Worm (Caenorhabditis elegans) whole organism, young adult: ENCODE results near the gene lgc-49.

Source experiments
- B0019.2 ChIP-seq: fragments of 200-800 bp; sonication (Bioruptor generic); conservative IDR thresholded peaks from 2 replicates; pipeline ENCODE4 v1.3.6; 2022; ENCODE audit warnings: missing genetic modification reagents, missing genetic modification characterization, missing compliant biosample characterization
- B0035.1 ChIP-seq: sonication (generic microtip); optimal IDR thresholded peaks from 2 replicates; lab custom pipeline; 2016; ENCODE audit warnings: missing genetic modification characterization, mild to moderate bottlenecking, missing compliant biosample characterization, missing genotype, missing genetic modification reagents
- C17E4.6 ChIP-seq: fragments of 200-800 bp; sonication (Bioruptor generic); IDR thresholded peaks from 2 replicates; pipeline ENCODE4 v1.3.6; 2022; ENCODE audit warnings: missing genetic modification reagents, missing genetic modification characterization, missing compliant biosample characterization
- D2030.7 ChIP-seq: fragments of 200-800 bp; sonication (Bioruptor generic); IDR thresholded peaks from 2 replicates; pipeline ENCODE4 v1.3.6; 2022; ENCODE audit warnings: missing genetic modification reagents, missing genetic modification characterization, missing compliant biosample characterization
- F10E7.11 ChIP-seq: sonication (generic microtip); optimal IDR thresholded peaks from 2 replicates; lab custom pipeline; 2017; ENCODE audit warnings: mild to moderate bottlenecking, missing genetic modification characterization, moderate library complexity, missing compliant biosample characterization
- F33H1.4 ChIP-seq: fragments of 200-800 bp; sonication (Bioruptor generic); IDR thresholded peaks from 2 replicates; pipeline ENCODE4 v1.3.6; 2022; ENCODE audit warnings: missing genetic modification reagents, missing genetic modification characterization, missing compliant biosample characterization
- K11D2.4 ChIP-seq: fragments of 200-800 bp; sonication (Bioruptor generic); IDR thresholded peaks from 2 replicates; pipeline ENCODE4 v1.3.6; 2022; ENCODE audit warnings: missing genetic modification reagents, missing genetic modification characterization, missing compliant biosample characterization
- K12H6.12 ChIP-seq: fragments of 200-800 bp; sonication (Bioruptor generic); optimal IDR thresholded peaks from 2 replicates; lab custom pipeline; 2018; ENCODE audit warnings: mild to moderate bottlenecking, missing genetic modification characterization, missing compliant biosample characterization
- T07F8.4 ChIP-seq: sonication (generic microtip); optimal IDR thresholded peaks from 2 replicates; lab custom pipeline; 2016; ENCODE audit warnings: mild to moderate bottlenecking, missing genetic modification characterization, moderate library complexity, missing compliant biosample characterization
- Y67H2A.10 ChIP-seq: fragments of 200-800 bp; sonication (Bioruptor generic); conservative IDR thresholded peaks from 2 replicates; pipeline ENCODE4 v1.3.6; 2022; ENCODE audit warnings: missing genetic modification reagents, missing genetic modification characterization, missing compliant biosample characterization
- Y79H2A.3 ChIP-seq: fragments of 200-800 bp; sonication (Bioruptor generic); conservative IDR thresholded peaks from 2 replicates; pipeline ENCODE4 v1.3.6; 2022; ENCODE audit warnings: missing genetic modification reagents, missing genetic modification characterization, missing compliant biosample characterization
- Y95B8A.8 ChIP-seq: fragments of 200-800 bp; sonication (Bioruptor generic); IDR thresholded peaks from 2 replicates; pipeline ENCODE4 v1.3.6; 2022; ENCODE audit warnings: missing genetic modification reagents, missing genetic modification characterization, missing compliant biosample characterization
- ZK185.1 ChIP-seq: sonication (generic microtip); optimal IDR thresholded peaks from 2 replicates; lab custom pipeline; 2016; ENCODE audit warnings: mild to moderate bottlenecking, missing genetic modification characterization, missing compliant biosample characterization; ENCODE audit not compliant: poor library complexity, severe bottlenecking
- ama-1 ChIP-seq, 3 experiments: fragments of 150-350 bp in 1 of 3; sonication (generic microtip) in 2 of 3; optimal IDR thresholded peaks; 2 replicates each; lab custom pipeline; 2014 to 2018; ENCODE audit warnings: missing biosample characterization in 2 of 3, missing genetic modification characterization in 2 of 3, missing genetic modification reagents in 2 of 3
- atf-7 ChIP-seq: sonication (generic microtip); optimal IDR thresholded peaks from 2 replicates; lab custom pipeline; 2017; ENCODE audit warnings: mild to moderate bottlenecking, missing genetic modification characterization, missing compliant biosample characterization
- bed-1 ChIP-seq: fragments of 200-800 bp; sonication (Bioruptor generic); IDR thresholded peaks from 2 replicates; pipeline ENCODE4 v1.3.6; 2022; ENCODE audit warnings: missing genetic modification reagents, missing genetic modification characterization, missing compliant biosample characterization
- bed-2 ChIP-seq: fragments of 200-800 bp; sonication (Bioruptor generic); IDR thresholded peaks from 2 replicates; pipeline ENCODE4 v1.3.6; 2022; ENCODE audit warnings: missing genetic modification reagents, missing genetic modification characterization, missing compliant biosample characterization
- cebp-1 ChIP-seq, 2 experiments: fragments of 200-800 bp in 1 of 2; sonication (Bioruptor generic) in 1 of 2; sonication (generic microtip) in 1 of 2; IDR thresholded peaks in 1 of 2; optimal IDR thresholded peaks in 1 of 2; 2 replicates each; pipeline versions ENCODE4 v1.3.6 to Lab custom; 2017 to 2022; ENCODE audit warnings: missing compliant biosample characterization in 2 of 2, missing genetic modification characterization in 2 of 2, mild to moderate bottlenecking in 1 of 2, missing genetic modification reagents in 1 of 2, moderate library complexity in 1 of 2
- ceh-100 ChIP-seq: fragments of 200-800 bp; sonication (Bioruptor generic); IDR thresholded peaks from 2 replicates; pipeline ENCODE4 v1.3.6; 2022; ENCODE audit warnings: missing genetic modification reagents, missing genetic modification characterization, missing compliant biosample characterization
- ceh-27 ChIP-seq: fragments of 200-800 bp; sonication (Bioruptor generic); optimal IDR thresholded peaks from 2 replicates; lab custom pipeline; 2018; ENCODE audit warnings: mild to moderate bottlenecking, missing genetic modification characterization, moderate library complexity, missing compliant biosample characterization
- efl-1 ChIP-seq: fragments of 150-350 bp; optimal IDR thresholded peaks from 2 replicates; lab custom pipeline; 2014; ENCODE audit warnings: missing biosample characterization, missing genetic modification reagents, missing genetic modification characterization
- egrh-3 ChIP-seq: fragments of 200-800 bp; sonication (Bioruptor generic); IDR thresholded peaks from 2 replicates; pipeline ENCODE4 v1.3.6; 2022; ENCODE audit warnings: missing genetic modification reagents, missing genetic modification characterization, missing compliant biosample characterization
- ekl-4 ChIP-seq: fragments of 200-800 bp; sonication (Bioruptor generic); IDR thresholded peaks from 2 replicates; pipeline ENCODE4 v1.3.6; 2022; ENCODE audit warnings: missing genetic modification reagents, missing genetic modification characterization, missing compliant biosample characterization
- gei-17 ChIP-seq: fragments of 200-800 bp; sonication (Bioruptor generic); optimal IDR thresholded peaks from 2 replicates; lab custom pipeline; 2018; ENCODE audit warnings: mild to moderate bottlenecking, missing genetic modification characterization, missing compliant biosample characterization
- hmg-1.2 ChIP-seq: fragments of 200-800 bp; sonication (Bioruptor generic); IDR thresholded peaks from 2 replicates; pipeline ENCODE4 v1.3.6; 2022; ENCODE audit warnings: missing genetic modification reagents, missing genetic modification characterization, missing compliant biosample characterization
- let-607 ChIP-seq, 2 experiments: fragments of 200-800 bp in 1 of 2; sonication (Bioruptor generic) in 1 of 2; sonication (generic microtip) in 1 of 2; optimal IDR thresholded peaks; 2 replicates each; lab custom pipeline; 2016 to 2018; ENCODE audit warnings: mild to moderate bottlenecking in 2 of 2, missing compliant biosample characterization in 2 of 2, missing genetic modification characterization in 2 of 2, moderate library complexity in 2 of 2, missing genotype in 1 of 2
- lin-26 ChIP-seq: fragments of 200-800 bp; sonication (Bioruptor generic); IDR thresholded peaks from 2 replicates; pipeline ENCODE4 v1.3.6; 2022; ENCODE audit warnings: missing genetic modification reagents, missing genetic modification characterization, missing compliant biosample characterization
- lin-40 ChIP-seq: sonication (generic microtip); optimal IDR thresholded peaks from 2 replicates; lab custom pipeline; 2016; ENCODE audit warnings: missing genetic modification characterization, mild to moderate bottlenecking, missing compliant biosample characterization, missing genotype, missing genetic modification reagents
- lin-54 ChIP-seq: fragments of 200-800 bp; sonication (Bioruptor generic); optimal IDR thresholded peaks from 2 replicates; lab custom pipeline; 2018; ENCODE audit warnings: mild to moderate bottlenecking, missing genetic modification characterization, missing compliant biosample characterization
- lir-1 ChIP-seq: fragments of 200-800 bp; sonication (Bioruptor generic); conservative IDR thresholded peaks from 2 replicates; pipeline ENCODE4 v1.3.6; 2022; ENCODE audit warnings: missing genetic modification reagents, missing genetic modification characterization, missing compliant biosample characterization
- lsy-27 ChIP-seq: sonication (generic microtip); optimal IDR thresholded peaks from 2 replicates; lab custom pipeline; 2017; ENCODE audit warnings: missing genetic modification characterization, mild to moderate bottlenecking, missing compliant biosample characterization, antibody characterized with exemption, missing genotype, borderline replicate concordance; ENCODE audit not compliant: insufficient read depth
- madf-3 ChIP-seq: fragments of 200-800 bp; sonication (Bioruptor generic); IDR thresholded peaks from 2 replicates; pipeline ENCODE4 v1.3.6; 2022; ENCODE audit warnings: missing genetic modification reagents, missing genetic modification characterization, missing compliant biosample characterization
- mcd-1 ChIP-seq: fragments of 200-800 bp; sonication (Bioruptor generic); IDR thresholded peaks from 2 replicates; pipeline ENCODE4 v1.3.6; 2022; ENCODE audit warnings: missing genetic modification reagents, missing genetic modification characterization, missing compliant biosample characterization
- mxl-1 ChIP-seq: sonication (generic microtip); optimal IDR thresholded peaks from 2 replicates; lab custom pipeline; 2016; ENCODE audit warnings: missing genetic modification characterization, missing compliant biosample characterization
- nfyb-1 ChIP-seq: fragments of 200-800 bp; sonication (Bioruptor generic); IDR thresholded peaks from 2 replicates; pipeline ENCODE4 v1.3.6; 2022; ENCODE audit warnings: missing genetic modification reagents, missing genetic modification characterization, missing compliant biosample characterization
- nhr-179 ChIP-seq: sonication (generic microtip); optimal IDR thresholded peaks from 2 replicates; lab custom pipeline; 2016; ENCODE audit warnings: mild to moderate bottlenecking, missing genetic modification characterization, missing compliant biosample characterization
- nhr-90 ChIP-seq: sonication (generic microtip); optimal IDR thresholded peaks from 2 replicates; lab custom pipeline; 2016; ENCODE audit warnings: missing genotype, mild to moderate bottlenecking, missing genetic modification characterization, missing compliant biosample characterization
- rcor-1 ChIP-seq: fragments of 200-800 bp; sonication (Bioruptor generic); IDR thresholded peaks from 2 replicates; pipeline ENCODE4 v1.3.6; 2022; ENCODE audit warnings: missing genetic modification reagents, missing genetic modification characterization, missing compliant biosample characterization
- rec-8 ChIP-seq, 2 experiments: sonication (generic microtip); optimal IDR thresholded peaks; 2 replicates each; lab custom pipeline; 2016; ENCODE audit warnings: mild to moderate bottlenecking in 2 of 2, missing genetic modification characterization in 2 of 2, missing genetic modification reagents in 2 of 2, missing genotype in 2 of 2, missing biosample characterization in 1 of 2, missing compliant biosample characterization in 1 of 2, moderate library complexity in 1 of 2
- rpc-1 ChIP-seq, 2 experiments: fragments of 150-350 bp in 1 of 2; sonication (generic microtip) in 1 of 2; optimal IDR thresholded peaks; 2 replicates each; lab custom pipeline; 2014 to 2018; ENCODE audit warnings: missing biosample characterization in 1 of 2, missing genetic modification characterization in 1 of 2, missing genetic modification reagents in 1 of 2, missing genotype in 1 of 2
- somi-1 ChIP-seq: fragments of 200-800 bp; sonication (Bioruptor generic); optimal IDR thresholded peaks from 2 replicates; lab custom pipeline; 2018; ENCODE audit warnings: mild to moderate bottlenecking, missing genetic modification characterization, missing compliant biosample characterization
- sptf-2 ChIP-seq: fragments of 200-800 bp; sonication (Bioruptor generic); optimal IDR thresholded peaks from 2 replicates; lab custom pipeline; 2018; ENCODE audit warnings: mild to moderate bottlenecking, missing genetic modification characterization, missing compliant biosample characterization
- unc-62 ChIP-seq: fragments of 150-350 bp; optimal IDR thresholded peaks from 2 replicates; lab custom pipeline; 2014; ENCODE audit warnings: missing biosample characterization, missing genetic modification reagents, missing genetic modification characterization
- ztf-25 ChIP-seq: fragments of 200-800 bp; sonication (Bioruptor generic); IDR thresholded peaks from 2 replicates; pipeline ENCODE4 v1.3.6; 2022; ENCODE audit warnings: missing genetic modification reagents, missing genetic modification characterization, missing compliant biosample characterization
- ztf-3 ChIP-seq: fragments of 200-800 bp; sonication (Bioruptor generic); optimal IDR thresholded peaks from 2 replicates; lab custom pipeline; 2018; ENCODE audit warnings: mild to moderate bottlenecking, missing genetic modification characterization, missing compliant biosample characterization

The lgc-49 gene

DNA sequence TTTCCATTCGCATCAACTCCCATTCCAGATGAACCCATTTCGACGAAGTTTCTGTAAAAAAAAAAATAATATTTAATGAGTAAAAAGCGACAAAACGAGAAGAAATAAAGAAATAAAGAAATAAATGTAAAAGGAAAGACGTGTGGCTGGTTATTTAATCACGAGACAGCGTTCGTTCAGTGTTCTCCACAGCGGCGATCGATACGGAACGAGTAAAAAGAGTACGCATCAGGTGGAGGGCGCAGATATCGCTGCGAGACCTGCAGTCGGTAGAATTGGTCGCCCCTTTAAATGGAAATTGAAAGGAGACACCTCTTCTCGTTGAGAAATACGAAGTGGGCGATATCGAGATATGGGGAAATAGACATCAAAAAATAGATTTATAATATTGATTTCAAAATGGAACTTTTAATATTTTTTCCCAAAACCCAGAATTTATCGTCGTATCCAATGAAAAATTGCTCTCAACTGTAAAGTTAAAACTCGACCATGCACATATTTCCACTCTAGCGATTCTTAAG, 37.6 kb downstream of the lgc-49 start, which contains the start of gene pqn-70 (continued):
- TF ChIP-seq B0035.1 (peak; percentile 33), efl-1 (GFP tag; lab: Kevin White, UChicago) (peak; percentile 16), unc-62 (GFP tag; lab: Kevin White, UChicago) (no peak), ztf-25 (GFP tag; lab: Robert Waterston, UW) (no peak), nfyb-1 (GFP tag; lab: Robert Waterston, UW) (peak; percentile 81; the same call in 1 of the 2 replicates), nhr-179 (tag; lab: Kevin White, UChicago) (no peak), egrh-3 (GFP tag; lab: Robert Waterston, UW) (peak; percentile 58), madf-3 (GFP tag; lab: Robert Waterston, UW) (0 out of 2 replicates have a peak, but pooled peaks have one; percentile 64), F33H1.4 (GFP tag; lab: Robert Waterston, UW) (peak; percentile 89), sptf-2 (no peak), F10E7.11 (no peak), mxl-1 (no peak), B0019.2 (GFP tag; lab: Robert Waterston, UW) (no peak), gei-17 (GFP tag; lab: Kevin White, UChicago) (peak; percentile 33), somi-1 (GFP tag; lab: Kevin White, UChicago) (peak; percentile 68), let-607 (tag; optimal IDR thresholded peaks at IDR 0.05; lab: Kevin White, UChicago) (peak; percentile 8 to 71), lin-54 (peak; percentile 57), ekl-4 (peak; percentile 79), cebp-1 (GFP tag; IDR thresholded peaks at IDR 0.05; lab: Robert Waterston, UW) (peak; percentile 8; the same call in 1 of the 2 replicates), cebp-1 (tag; optimal IDR thresholded peaks at IDR 0.05; lab: Kevin White, UChicago) (no peak), bed-1 (GFP tag; lab: Robert Waterston, UW) (no peak), lin-40 (tag; lab: Kevin White, UChicago) (peak; percentile 67), ZK185.1 (tag; lab: Kevin White, UChicago) (peak; percentile 65), atf-7 (peak; percentile 19), lsy-27 (tag; lab: Kevin White, UChicago) (no peak), D2030.7 (GFP tag; lab: Robert Waterston, UW) (peak; percentile 33; the same call in 1 of the 2 replicates), mcd-1 (peak; percentile 74), lin-26 (peak; percentile 71; the same call in 1 of the 2 replicates), Y67H2A.10 (GFP tag; lab: Robert Waterston, UW) (peak; percentile 53; the same call in 1 of the 2 replicates), nhr-90 (tag; lab: Kevin White, UChicago) (no peak), ceh-100 (GFP tag; lab: Robert Waterston, UW) (peak; percentile 92), K11D2.4 (GFP tag; lab: Robert Waterston, UW) (0 out of 2 replicates have a peak, but pooled peaks have one; percentile 42), rcor-1 (GFP tag; lab: Robert Waterston, UW) (peak; percentile 14; the same call in 1 of the 2 replicates), lir-1 (GFP tag; lab: Robert Waterston, UW) (peak; percentile 45; the same call in 1 of the 2 replicates), hmg-1.2 (peak; percentile 94), K12H6.12 (peak; percentile 70), Y79H2A.3 (GFP tag; lab: Robert Waterston, UW) (no peak), rpc-1 (optimal IDR thresholded peaks at IDR 0.05; lab: Kevin White, UChicago) (no peak), rpc-1 (tag; optimal IDR thresholded peaks at IDR 0.05; lab: Kevin White, UChicago) (no peak), ztf-3 (GFP tag; lab: Kevin White, UChicago) (no peak), ama-1 (optimal IDR thresholded peaks at IDR 0.05; lab: Kevin White, UChicago) (no peak), ama-1 (GFP tag; optimal IDR thresholded peaks at IDR 0.05; lab: Kevin White, UChicago) (no peak), C17E4.6 (GFP tag; lab: Robert Waterston, UW) (no peak), bed-2 (GFP tag; lab: Robert Waterston, UW) (no peak), rec-8 (tag; optimal IDR thresholded peaks at IDR 0.05; lab: Kevin White, UChicago) (no peak), Y95B8A.8 (GFP tag; lab: Robert Waterston, UW) (0 out of 2 replicates have a peak, but pooled peaks have one; percentile 7), T07F8.4 (tag; lab: Kevin White, UChicago) (no peak), ceh-27 (GFP tag; lab: Kevin White, UChicago) (peak; percentile 82)
